Worm (Caenorhabditis elegans) whole organism, L4 larva: Measurements from ENCODE around the gene H38K22.6.

ENCODE experiments used
- T20F7.1 ChIP-seq: fragments of 200-800 bp; sonication (Bioruptor generic); optimal IDR thresholded peaks from 2 replicates; lab custom pipeline; 2018; ENCODE audit warnings: mild to moderate bottlenecking, missing genetic modification characterization, missing compliant biosample characterization
- aha-1 ChIP-seq: fragments of 150-350 bp; peaks from one replicate; lab custom pipeline; 2014; ENCODE audit warnings: missing biosample characterization, missing genetic modification characterization
- ceh-28 ChIP-seq: fragments of 150-350 bp; optimal IDR thresholded peaks from 2 replicates; lab custom pipeline; 2014; ENCODE audit warnings: missing biosample characterization, missing genetic modification reagents, missing genetic modification characterization
- ceh-44 ChIP-seq: fragments of 200-800 bp; sonication (Bioruptor generic); IDR thresholded peaks from 2 replicates; pipeline ENCODE4 v1.3.6; 2022; ENCODE audit warnings: missing genetic modification reagents, missing genetic modification characterization, missing compliant biosample characterization
- ctbp-1 ChIP-seq: fragments of 200-800 bp; sonication (Bioruptor generic); IDR thresholded peaks from 2 replicates; pipeline ENCODE4 v1.3.6; 2022; ENCODE audit warnings: missing genetic modification reagents, missing genetic modification characterization, missing compliant biosample characterization
- daf-16 ChIP-seq, 3 experiments: sonication (generic microtip); optimal IDR thresholded peaks; 2 replicates each; lab custom pipeline; 2016 to 2017; ENCODE audit warnings: missing genetic modification characterization in 3 of 3, missing genetic modification reagents in 3 of 3, mild to moderate bottlenecking in 2 of 3, missing compliant biosample characterization in 2 of 3, missing biosample characterization in 1 of 3, moderate library complexity in 1 of 3
- dmd-6 ChIP-seq: fragments of 200-800 bp; sonication (Bioruptor generic); IDR thresholded peaks from 2 replicates; pipeline ENCODE4 v1.3.6; 2022; ENCODE audit warnings: missing genetic modification reagents, missing genetic modification characterization, missing compliant biosample characterization
- dpl-1 ChIP-seq: fragments of 150-350 bp; optimal IDR thresholded peaks from 2 replicates; lab custom pipeline; 2014; ENCODE audit warnings: missing biosample characterization, missing genetic modification reagents, missing genetic modification characterization
- duxl-1 ChIP-seq: sonication (generic microtip); optimal IDR thresholded peaks from 2 replicates; lab custom pipeline; 2016; ENCODE audit warnings: mild to moderate bottlenecking, missing genetic modification characterization, moderate library complexity, missing compliant biosample characterization; ENCODE audit not compliant: poor library complexity
- dve-1 ChIP-seq: sonication (generic microtip); optimal IDR thresholded peaks from 2 replicates; lab custom pipeline; 2017; ENCODE audit warnings: antibody characterized with exemption, mild to moderate bottlenecking, missing genetic modification characterization, missing compliant biosample characterization; ENCODE audit not compliant: insufficient read depth
- fkh-10 ChIP-seq: fragments of 150-350 bp; optimal IDR thresholded peaks from 2 replicates; lab custom pipeline; 2014; ENCODE audit warnings: missing biosample characterization, missing genetic modification reagents, missing genetic modification characterization
- gei-8 ChIP-seq: fragments of 200-800 bp; sonication (Bioruptor generic); optimal IDR thresholded peaks from 2 replicates; lab custom pipeline; 2018; ENCODE audit warnings: mild to moderate bottlenecking, missing genetic modification characterization, missing compliant biosample characterization
- hlh-30 ChIP-seq: sonication (generic microtip); optimal IDR thresholded peaks from 2 replicates; lab custom pipeline; 2017; ENCODE audit warnings: antibody characterized with exemption, mild to moderate bottlenecking, missing genetic modification characterization, missing compliant biosample characterization; ENCODE audit not compliant: insufficient read depth
- hmg-1.1 ChIP-seq: fragments of 200-800 bp; sonication (Bioruptor generic); IDR thresholded peaks from 2 replicates; pipeline ENCODE4 v1.3.6; 2022; ENCODE audit warnings: missing genetic modification reagents, missing genetic modification characterization, missing compliant biosample characterization
- lin-1 ChIP-seq: fragments of 200-800 bp; sonication (Bioruptor generic); IDR thresholded peaks from 2 replicates; pipeline ENCODE4 v1.3.6; 2022; ENCODE audit warnings: missing genetic modification reagents, missing genetic modification characterization, missing compliant biosample characterization
- lin-13 ChIP-seq: fragments of 150-350 bp; optimal IDR thresholded peaks from 2 replicates; lab custom pipeline; 2014; ENCODE audit warnings: missing biosample characterization, missing genetic modification reagents, missing genetic modification characterization
- lin-29 ChIP-seq: fragments of 200-800 bp; sonication (Bioruptor generic); IDR thresholded peaks from 2 replicates; pipeline ENCODE4 v1.3.6; 2022; ENCODE audit warnings: missing genetic modification reagents, missing genetic modification characterization, missing compliant biosample characterization
- lin-38 ChIP-seq: fragments of 200-800 bp; sonication (Bioruptor generic); IDR thresholded peaks from 2 replicates; pipeline ENCODE4 v1.3.6; 2022; ENCODE audit warnings: missing genetic modification reagents, missing genetic modification characterization, missing compliant biosample characterization
- lin-39 ChIP-seq: fragments of 150-350 bp; optimal IDR thresholded peaks from 2 replicates; lab custom pipeline; 2014; ENCODE audit warnings: missing biosample characterization, missing genetic modification reagents, missing genetic modification characterization
- lsy-2 ChIP-seq, 2 experiments: fragments of 150-350 bp in 1 of 2; sonication (generic microtip) in 1 of 2; optimal IDR thresholded peaks; 2 replicates each; lab custom pipeline; 2014 to 2017; ENCODE audit warnings: missing biosample characterization in 2 of 2, missing genetic modification characterization in 2 of 2
- madf-9 ChIP-seq: fragments of 200-800 bp; sonication (Bioruptor generic); conservative IDR thresholded peaks from 2 replicates; pipeline ENCODE4 v1.3.6; 2022; ENCODE audit warnings: missing genetic modification reagents, missing genetic modification characterization, missing compliant biosample characterization
- mdl-1 ChIP-seq, 2 experiments: fragments of 150-350 bp in 1 of 2; sonication (generic microtip) in 1 of 2; optimal IDR thresholded peaks; 2 replicates each; lab custom pipeline; 2014 to 2017; ENCODE audit warnings: missing biosample characterization in 2 of 2, missing genetic modification characterization in 2 of 2
- mep-1 ChIP-seq: fragments of 150-350 bp; sonication (generic microtip); optimal IDR thresholded peaks from 3 replicates; lab custom pipeline; 2014; ENCODE audit warnings: missing biosample characterization, missing genetic modification characterization
- nhr-11 ChIP-seq: fragments of 150-350 bp; optimal IDR thresholded peaks from 2 replicates; lab custom pipeline; 2014; ENCODE audit warnings: missing biosample characterization, missing genetic modification characterization
- nhr-237 ChIP-seq: sonication (generic microtip); optimal IDR thresholded peaks from 2 replicates; lab custom pipeline; 2017; ENCODE audit warnings: missing biosample characterization, missing genetic modification characterization
- nhr-28 ChIP-seq: fragments of 150-350 bp; optimal IDR thresholded peaks from 2 replicates; lab custom pipeline; 2014; ENCODE audit warnings: missing biosample characterization, missing genetic modification characterization
- nhr-77 ChIP-seq: fragments of 150-350 bp; optimal IDR thresholded peaks from 2 replicates; lab custom pipeline; 2014; ENCODE audit warnings: missing biosample characterization, missing genetic modification characterization
- rbr-2 ChIP-seq: sonication (generic microtip); optimal IDR thresholded peaks from 2 replicates; lab custom pipeline; 2016; ENCODE audit warnings: missing genotype, missing genetic modification characterization, missing compliant biosample characterization
- saeg-2 ChIP-seq: fragments of 200-800 bp; sonication (Bioruptor generic); IDR thresholded peaks from 2 replicates; pipeline ENCODE4 v1.3.6; 2022; ENCODE audit warnings: missing genetic modification reagents, missing genetic modification characterization, missing compliant biosample characterization
- snpc-1.2 ChIP-seq: fragments of 200-800 bp; sonication (Bioruptor generic); IDR thresholded peaks from 2 replicates; pipeline ENCODE4 v1.3.6; 2022; ENCODE audit warnings: missing genetic modification reagents, missing genetic modification characterization, missing compliant biosample characterization
- spr-3 ChIP-seq: fragments of 200-800 bp; sonication (Bioruptor generic); optimal IDR thresholded peaks from 2 replicates; lab custom pipeline; 2018; ENCODE audit warnings: mild to moderate bottlenecking, missing genetic modification characterization, missing compliant biosample characterization
- unc-130 ChIP-seq: sonication (generic microtip); optimal IDR thresholded peaks from 2 replicates; lab custom pipeline; 2016; ENCODE audit warnings: missing genetic modification reagents, missing genetic modification characterization, missing compliant biosample characterization
- zfp-2 ChIP-seq: sonication (generic microtip); optimal IDR thresholded peaks from 2 replicates; lab custom pipeline; 2016; ENCODE audit warnings: mild to moderate bottlenecking, missing genetic modification characterization, missing compliant biosample characterization
- zip-11 ChIP-seq: fragments of 200-800 bp; sonication (Bioruptor generic); IDR thresholded peaks from 2 replicates; pipeline ENCODE4 v1.3.6; 2022; ENCODE audit warnings: missing genetic modification characterization, missing compliant biosample characterization
- zip-2 ChIP-seq: fragments of 150-350 bp; optimal IDR thresholded peaks from 2 replicates; lab custom pipeline; 2014; ENCODE audit warnings: missing biosample characterization, missing genetic modification characterization

H38K22.6 gene

DNA sequence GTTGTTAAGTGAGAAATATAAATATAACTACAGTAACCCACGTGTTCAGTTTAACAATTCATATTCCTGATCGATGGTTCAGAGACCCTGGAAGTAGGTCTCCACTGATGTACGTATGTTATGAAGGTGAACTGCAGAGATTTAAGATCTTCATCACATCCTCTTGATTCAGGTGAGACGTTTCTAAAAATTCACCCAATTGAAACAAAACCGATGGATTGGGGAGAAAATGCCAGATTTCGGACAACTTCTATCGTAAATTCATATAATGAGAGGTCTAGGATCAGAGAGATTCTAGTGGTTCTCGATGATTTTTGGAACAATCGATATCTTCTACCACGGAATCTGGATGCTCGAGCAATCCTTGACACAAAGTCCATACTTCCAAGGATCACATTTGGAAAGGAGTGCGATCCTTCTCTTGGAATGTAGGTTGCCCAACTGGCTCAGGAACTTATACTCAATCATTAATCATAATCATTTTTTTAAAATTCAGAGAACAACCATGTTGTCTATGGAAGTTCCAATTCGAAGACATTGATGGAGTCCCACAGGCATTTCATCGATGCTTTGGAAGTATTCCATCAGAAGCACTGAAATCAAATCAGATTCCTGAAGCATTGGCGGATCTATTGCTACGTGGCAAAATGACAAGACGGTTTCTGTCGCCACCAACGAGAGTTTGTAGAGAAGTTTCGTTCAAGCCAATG lies 25.9 kb upstream of the H38K22.6 start, which contains the start of the genes nth-1 and R10E4.7:
nth-1 (minus strand) TSS at position 101 of the 710 bp plus-strand sequence.
R10E4.7 (plus strand) TSS at position 660 of the 710 bp plus-strand sequence.
- TF ChIP-seq zip-2 (tag; lab: Kevin White, UChicago) (no peak), ceh-44 (GFP tag; lab: Robert Waterston, UW) (no peak), zfp-2 (tag; lab: Kevin White, UChicago) (no peak), madf-9 (GFP tag; lab: Robert Waterston, UW) (no peak), zip-11 (GFP tag; lab: Robert Waterston, UW) (no peak), saeg-2 (no peak), hmg-1.1 (no peak), spr-3 (GFP tag; lab: Kevin White, UChicago) (no peak), nhr-28 (tag; lab: Kevin White, UChicago) (no peak), lin-29 (GFP tag; lab: Robert Waterston, UW) (no peak)

DNA sequence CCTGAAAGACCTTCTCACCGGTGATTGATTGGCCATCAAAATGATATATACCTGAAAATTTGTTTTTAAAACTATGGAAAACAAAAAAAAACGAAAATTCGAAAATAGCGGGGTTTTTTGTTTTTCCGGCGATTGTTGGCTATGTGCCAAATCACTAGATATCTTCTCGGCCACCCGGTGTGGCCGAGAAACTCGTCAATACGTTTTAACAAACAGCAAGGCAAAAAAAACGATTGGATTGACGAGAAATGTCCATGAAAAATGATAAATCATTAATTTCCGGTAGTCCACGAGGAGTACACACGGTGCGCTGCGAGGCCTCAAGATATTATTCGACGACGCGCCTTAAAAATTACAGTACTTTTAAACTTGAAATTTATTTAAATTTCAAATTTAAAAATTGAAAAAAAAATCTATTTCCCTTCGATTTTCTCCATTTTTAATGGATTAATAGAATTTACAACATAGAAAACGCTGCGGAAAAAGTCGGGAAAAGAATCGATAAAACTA lies 19.2 kb upstream of the H38K22.6 start, which contains the start of gene R10E4.11:
R10E4.11 (minus strand) TSS at position 51 of the 510 bp plus-strand sequence.
- TF ChIP-seq duxl-1 = no peak
- TF ChIP-seq lsy-2 (tag; optimal IDR thresholded peaks at IDR 0.05; lab: Kevin White, UChicago) = peak in 1 of 2 experiments; percentile 28
- peak in 1 of 2 experiments; percentile 30 for TF ChIP-seq daf-16 (GFP tag; optimal IDR thresholded peaks at IDR 0.05; lab: Kevin White, UChicago)
- peak; percentile 23 for TF ChIP-seq daf-16 (tag; optimal IDR thresholded peaks at IDR 0.05; lab: Kevin White, UChicago)

DNA sequence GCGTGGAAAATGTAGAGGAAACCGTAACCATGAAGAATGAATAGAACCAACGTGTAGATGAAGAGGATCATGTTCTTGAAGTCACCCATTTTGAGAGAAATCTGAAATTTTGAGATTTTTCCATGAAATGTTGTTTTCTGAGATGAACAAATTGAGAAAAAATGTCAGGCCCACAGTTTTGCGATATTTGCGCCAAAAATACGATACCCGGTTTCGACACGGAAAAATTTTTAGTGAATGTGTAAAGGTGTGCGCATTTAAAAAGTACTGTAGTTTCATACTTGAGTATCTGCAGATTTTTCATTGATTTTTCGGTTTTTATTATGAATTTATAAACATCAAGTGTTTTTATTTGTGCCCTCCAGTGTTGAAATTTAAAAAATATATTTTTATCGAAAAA lies 17.9 kb upstream of the H38K22.6 start, which contains the start of gene R10E4.9:
R10E4.9 (minus strand) TSS at position 101 of the 400 bp plus-strand sequence.
- TF ChIP-seq hlh-30 (tag; lab: Kevin White, UChicago) = no peak

DNA sequence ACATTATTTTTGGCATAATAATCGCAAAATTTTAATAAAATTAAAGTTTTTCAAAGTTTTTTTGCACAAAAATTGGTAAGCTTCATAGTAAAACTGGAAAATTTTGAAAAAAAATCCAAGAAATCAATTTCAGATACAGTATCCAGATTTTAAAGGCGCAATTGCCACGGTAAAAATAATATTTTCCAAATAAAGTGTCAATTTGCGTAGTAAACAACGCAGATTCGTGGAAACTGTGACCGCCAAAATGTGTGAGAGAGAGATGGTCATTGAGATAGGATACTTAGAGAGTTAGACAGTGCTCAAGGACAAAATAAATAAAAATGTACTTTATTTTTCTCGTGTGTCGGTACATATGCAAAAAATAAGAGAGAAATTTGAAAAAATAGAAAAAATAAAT lies 17.4 kb upstream of the H38K22.6 start:
- TF ChIP-seq daf-16 (GFP tag; optimal IDR thresholded peaks at IDR 0.05; lab: Kevin White, UChicago) (no peak), daf-16 (tag; optimal IDR thresholded peaks at IDR 0.05; lab: Kevin White, UChicago) (peak; percentile 55), hmg-1.1 (no peak), fkh-10 (no peak)

DNA sequence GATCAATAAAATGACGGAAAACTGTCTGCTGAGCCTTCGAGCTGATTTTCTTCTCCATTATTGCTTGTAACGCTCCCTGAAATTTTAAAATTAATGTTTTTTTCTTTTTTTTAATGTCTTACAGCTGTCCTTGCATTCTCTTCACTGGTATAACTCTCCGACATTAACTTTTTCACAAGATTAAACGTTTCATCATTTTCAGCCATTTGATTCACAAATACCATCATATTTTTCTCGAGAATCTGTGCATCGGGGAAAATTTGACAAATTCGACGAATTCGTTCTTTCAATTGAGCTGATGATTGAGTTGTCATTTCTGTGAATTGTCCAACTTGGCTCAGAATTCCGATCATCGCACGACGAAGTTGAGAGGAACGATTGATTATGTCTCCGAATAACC lies 10.9 kb upstream of the H38K22.6 start:
- TF ChIP-seq aha-1 (peak; percentile 92), madf-9 (GFP tag; lab: Robert Waterston, UW) (no peak)
- TF ChIP-seq, all 104 proteins: peak for 1

DNA sequence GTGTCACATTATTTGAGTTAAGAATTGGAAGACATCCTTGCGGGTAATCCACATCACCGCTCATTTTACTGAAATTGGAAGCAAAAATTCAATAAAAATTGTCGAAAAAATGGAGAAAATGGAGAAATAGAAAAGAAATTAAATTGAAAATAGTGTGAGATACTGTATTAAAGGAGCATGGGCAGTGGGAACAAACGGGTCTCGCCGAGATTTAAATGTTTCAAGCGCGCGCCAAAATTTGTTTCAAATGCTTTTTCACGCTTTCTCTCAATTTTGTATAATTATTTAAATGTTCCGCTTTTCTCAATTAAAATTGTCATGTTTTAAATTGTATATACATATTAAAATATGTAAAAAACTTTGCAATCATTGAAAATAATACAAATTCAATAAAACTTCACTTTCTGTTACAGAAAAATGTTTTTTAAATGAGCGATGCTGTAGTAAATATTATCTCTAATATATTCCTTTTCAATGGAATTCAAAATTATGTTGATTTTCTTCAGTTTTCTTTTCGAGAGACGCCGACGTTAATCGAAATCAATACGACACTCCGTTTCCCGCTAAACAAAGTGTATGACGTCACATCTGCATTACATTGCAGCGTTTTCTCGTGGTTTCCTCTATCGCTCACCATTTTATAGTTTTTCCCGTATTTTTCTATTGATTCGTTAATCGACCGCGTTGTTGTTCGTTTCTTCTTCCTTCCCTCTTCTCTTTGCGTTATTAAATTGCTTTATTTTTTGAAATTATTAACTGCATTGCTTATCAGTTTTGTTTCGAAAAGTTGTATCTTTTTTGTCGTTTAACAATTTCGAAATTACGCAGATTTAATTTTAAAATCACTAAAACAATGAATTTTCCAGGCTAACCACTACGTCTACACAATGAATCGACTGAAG lies 6.9 kb upstream of the H38K22.6 start, which contains the start of the genes evl-14 and dcn-1:
evl-14 (minus strand) TSS at position 68 of the 902 bp plus-strand sequence.
dcn-1 (plus strand) TSS at position 852 of the 902 bp plus-strand sequence.
- TF ChIP-seq zfp-2 (tag; lab: Kevin White, UChicago) (no peak), lin-1 (GFP tag; lab: Robert Waterston, UW) (no peak), mdl-1 (tag; optimal IDR thresholded peaks at IDR 0.05; lab: Kevin White, UChicago) (peak; percentile 57 to 85), rbr-2 (tag; lab: Kevin White, UChicago) (peak; percentile 21), aha-1 (peak; percentile 73), dmd-6 (GFP tag; lab: Robert Waterston, UW) (peak; percentile 59; the same call in 1 of the 2 replicates), lin-13 (GFP tag; lab: Kevin White, UChicago) (peak; percentile 40), ceh-28 (tag; lab: Kevin White, UChicago) (peak; percentile 3), unc-130 (GFP tag; lab: Kevin White, UChicago) (peak; percentile 46), daf-16 (GFP tag; optimal IDR thresholded peaks at IDR 0.05; lab: Kevin White, UChicago) (no peak), daf-16 (tag; optimal IDR thresholded peaks at IDR 0.05; lab: Kevin White, UChicago) (peak; percentile 71), nhr-77 (tag; lab: Kevin White, UChicago) (peak; percentile 44), hlh-30 (tag; lab: Kevin White, UChicago) (peak; percentile 94), dpl-1 (GFP tag; lab: Kevin White, UChicago) (peak; percentile 75), mep-1 (tag; lab: Kevin White, UChicago) (peak; percentile 79), nhr-11 (peak; percentile 44), dve-1 (tag; lab: Kevin White, UChicago) (peak; percentile 92), ctbp-1 (GFP tag; lab: Robert Waterston, UW) (no peak), gei-8 (GFP tag; lab: Kevin White, UChicago) (no peak), lin-39 (tag; lab: Kevin White, UChicago) (no peak), lin-38 (GFP tag; lab: Robert Waterston, UW) (peak; percentile 50), T20F7.1 (GFP tag; lab: Kevin White, UChicago) (peak; percentile 98), lsy-2 (tag; optimal IDR thresholded peaks at IDR 0.05; lab: Kevin White, UChicago) (peak; percentile 12 to 92), nhr-237 (tag; lab: Kevin White, UChicago) (no peak), snpc-1.2 (GFP tag; lab: Robert Waterston, UW) (no peak)
